Fruit fly (Drosophila melanogaster): ENCODE data around the gene SF2.
A peak's percentile ranks its signal among the peaks of the same experiment; 100 is the strongest.

Gene SF2

dm6 chr3R:16337053-16337385 lies 4.8 kb downstream of the SF2 start (continued):
- peak; percentile 42 for TF ChIP-seq pros (GFP tag; optimal IDR thresholded peaks at IDR 0.05)
- no peak for TF ChIP-seq sug (tag; optimal IDR thresholded peaks at IDR 0.05)
- peak; percentile 91 for TF ChIP-seq ac (GFP tag; optimal IDR thresholded peaks at IDR 0.05)
- no peak for TF ChIP-seq PHDP (tag; optimal IDR thresholded peaks at IDR 0.05)
- TF ChIP-seq CG14050 (GFP tag; IDR thresholded peaks at IDR 0.05) = no peak
- no peak for TF ChIP-seq CG17802 (tag; optimal IDR thresholded peaks at IDR 0.05)
- TF ChIP-seq CG15479 (GFP tag; optimal IDR thresholded peaks at IDR 0.05) = peak; percentile 88
- TF ChIP-seq salm (tag; optimal IDR thresholded peaks at IDR 0.05) = no peak
- no peak for TF ChIP-seq bowl (GFP tag; IDR thresholded peaks at IDR 0.05)
- no peak for TF ChIP-seq CG1792 (GFP tag; optimal IDR thresholded peaks at IDR 0.05)
- peak; percentile 43 for TF ChIP-seq Max (GFP tag; optimal IDR thresholded peaks at IDR 0.05)
- peak in 1 of 2 experiments; percentile 66 for TF ChIP-seq eve (GFP tag; optimal IDR thresholded peaks at IDR 0.05)
- peak; percentile 24 for TF ChIP-seq jing (GFP tag; optimal IDR thresholded peaks at IDR 0.05)
- no peak for TF ChIP-seq emc (GFP tag; optimal IDR thresholded peaks at IDR 0.05)
- TF ChIP-seq dmrt99B (tag; optimal IDR thresholded peaks at IDR 0.05) = peak; percentile 37
- TF ChIP-seq Jarid2 (GFP tag; optimal IDR thresholded peaks at IDR 0.05) = peak; percentile 6
- no peak for TF ChIP-seq CG11085 (GFP tag; IDR thresholded peaks at IDR 0.05)
- no peak for TF ChIP-seq gsb (GFP tag; IDR thresholded peaks at IDR 0.05)
- no peak for TF ChIP-seq CG17912 (GFP tag; optimal IDR thresholded peaks at IDR 0.05)
- TF ChIP-seq Drgx (GFP tag; IDR thresholded peaks at IDR 0.05) = peak; percentile 51; the same call in 1 of the 2 replicates
- no peak for TF ChIP-seq unc-4 (GFP tag; IDR thresholded peaks at IDR 0.05; ENCODE audit: partially characterized antibody)
- no peak for TF ChIP-seq Doc3 (GFP tag; IDR thresholded peaks at IDR 0.05; ENCODE audit: partially characterized antibody)
- TF ChIP-seq odd (GFP tag; optimal IDR thresholded peaks at IDR 0.05) = no peak
- TF ChIP-seq Opbp (GFP tag; IDR thresholded peaks at IDR 0.05; ENCODE audit: partially characterized antibody) = no peak
- TF ChIP-seq HmgD (GFP tag; optimal IDR thresholded peaks at IDR 0.05) = peak; percentile 20
- TF ChIP-seq slp2 (GFP tag; optimal IDR thresholded peaks at IDR 0.05) = peak; percentile 26
- no peak for TF ChIP-seq chinmo (GFP tag; IDR thresholded peaks at IDR 0.05; ENCODE audit: partially characterized antibody)
- TF ChIP-seq CG6854 (GFP tag; optimal IDR thresholded peaks at IDR 0.05) = no peak
- peak; percentile 35 for TF ChIP-seq CG18476 (GFP tag; optimal IDR thresholded peaks at IDR 0.05)
- no peak for TF ChIP-seq Tbp (GFP tag; optimal IDR thresholded peaks at IDR 0.05)
- no peak for TF ChIP-seq CG6791 (GFP tag; IDR thresholded peaks at IDR 0.05; ENCODE audit: partially characterized antibody)
- no peak for TF ChIP-seq Dip2 (GFP tag; IDR thresholded peaks at IDR 0.05)
- peak; percentile 76 for TF ChIP-seq CG4424 (GFP tag; optimal IDR thresholded peaks at IDR 0.05)
- TF ChIP-seq Oaz (GFP tag; IDR thresholded peaks at IDR 0.05) = no peak
- peak; percentile 67 for TF ChIP-seq jumu (GFP tag; optimal IDR thresholded peaks at IDR 0.05)
- peak; percentile 51 for TF ChIP-seq E2f1 (GFP tag; IDR thresholded peaks at IDR 0.05)
- TF ChIP-seq CG18262 (tag; optimal IDR thresholded peaks at IDR 0.05) = peak; percentile 83
- TF ChIP-seq Eip74EF (GFP tag; optimal IDR thresholded peaks at IDR 0.05) = no peak
- TF ChIP-seq ash1 (GFP tag; optimal IDR thresholded peaks at IDR 0.05) = no peak
- TF ChIP-seq CHES-1-like (GFP tag; optimal IDR thresholded peaks at IDR 0.05) = peak; percentile 26
- TF ChIP-seq CG30020 (tag; optimal IDR thresholded peaks at IDR 0.05) = no peak
- no peak for TF ChIP-seq pfk (GFP tag; optimal IDR thresholded peaks at IDR 0.05)
- 0 out of 2 replicates have a peak, but pooled peaks have one; percentile 27 for TF ChIP-seq CG6272 (GFP tag; IDR thresholded peaks at IDR 0.05)
- peak; percentile 43 for TF ChIP-seq CG12155 (GFP tag; optimal IDR thresholded peaks at IDR 0.05)
- no peak for TF ChIP-seq B-H1 (GFP tag; IDR thresholded peaks at IDR 0.05)
- peak; percentile 65 for TF ChIP-seq CG7745 (tag; optimal IDR thresholded peaks at IDR 0.05)
- TF ChIP-seq Usf (GFP tag; optimal IDR thresholded peaks at IDR 0.05) = peak; percentile 28
- no peak for TF ChIP-seq Ravus (GFP tag; IDR thresholded peaks at IDR 0.05)
- TF ChIP-seq gsb-n (tag; optimal IDR thresholded peaks at IDR 0.05) = peak; percentile 85
- TF ChIP-seq gcm2 (GFP tag; optimal IDR thresholded peaks at IDR 0.05) = peak; percentile 36
- peak; percentile 52; the same call in 2 of the 3 replicates for TF ChIP-seq CG11093 (GFP tag; IDR thresholded peaks at IDR 0.05)
